ENCODE assay signal across 5 fruit fly cellular contexts in genomic region chr3R:24105312-24105902, dm6.
TF ChIP-seq lines count a peak whose summit lies in the region.

Gene Syx1A (minus strand): TSS chr3R:24105763.

- TF ChIP-seq CTCF in whole organism, embryonic (GFP tag; optimal IDR thresholded peaks at IDR 0.05; lab: Kevin White, UChicago): peak; percentile 44

TF ChIP-seq in whole organism, adult, 20 proteins besides CTCF, POLR2A, EP300 and RAD21 (continues in another document):
- peak; percentile 49 for TF ChIP-seq bab1 (GFP tag; optimal IDR thresholded peaks at IDR 0.05; lab: Kevin White, UChicago)
- no peak for TF ChIP-seq kay (GFP tag; lab: Kevin White, UChicago; ENCODE audit: borderline replicate concordance)
- no peak for TF ChIP-seq CG7045 (GFP tag; optimal IDR thresholded peaks at IDR 0.05; lab: Kevin White, UChicago)
- no peak for TF ChIP-seq CG7101 (tag; optimal IDR thresholded peaks at IDR 0.05; lab: Kevin White, UChicago)
- TF ChIP-seq CG11617 (GFP tag; optimal IDR thresholded peaks at IDR 0.05; lab: Kevin White, UChicago): peak; percentile 34
- TF ChIP-seq Mnt (GFP tag; optimal IDR thresholded peaks at IDR 0.05; lab: Kevin White, UChicago): peak; percentile 47
- peak; percentile 19 for TF ChIP-seq Hr96 (GFP tag; optimal IDR thresholded peaks at IDR 0.05; lab: Kevin White, UChicago)
- no peak for TF ChIP-seq toe (GFP tag; optimal IDR thresholded peaks at IDR 0.05; lab: Kevin White, UChicago)
- peak; percentile 28 for TF ChIP-seq CG14711 (tag; optimal IDR thresholded peaks at IDR 0.05; lab: Kevin White, UChicago)
- peak; percentile 33 for TF ChIP-seq CG33017 (tag; optimal IDR thresholded peaks at IDR 0.05; lab: Kevin White, UChicago)
- TF ChIP-seq tj (GFP tag; optimal IDR thresholded peaks at IDR 0.05; lab: Kevin White, UChicago): peak; percentile 64
- no peak for TF ChIP-seq CG12768 (GFP tag; optimal IDR thresholded peaks at IDR 0.05; lab: Kevin White, UChicago)
- no peak for TF ChIP-seq Clk (GFP tag; optimal IDR thresholded peaks at IDR 0.05; lab: Kevin White, UChicago)
- TF ChIP-seq cic (GFP tag; optimal IDR thresholded peaks at IDR 0.05; lab: Kevin White, UChicago): peak; percentile 52
- no peak for TF ChIP-seq cnc (optimal IDR thresholded peaks at IDR 0.05; lab: Kevin White, UChicago)
- TF ChIP-seq CG1620 (GFP tag; optimal IDR thresholded peaks at IDR 0.05; lab: Kevin White, UChicago): peak; percentile 34
- peak; percentile 3 for TF ChIP-seq CG5204 (GFP tag; optimal IDR thresholded peaks at IDR 0.05; lab: Kevin White, UChicago)
- peak; percentile 26 for TF ChIP-seq ovo (GFP tag; optimal IDR thresholded peaks at IDR 0.05; lab: Kevin White, UChicago)

TF ChIP-seq in whole organism, embryonic, 481 proteins besides CTCF, POLR2A, EP300 and RAD21 (continues in another document):
- TF ChIP-seq sens (GFP tag; lab: Kevin White, UChicago): peak; percentile 86
- peak; percentile 60 for TF ChIP-seq CG12659 (GFP tag; optimal IDR thresholded peaks at IDR 0.05; lab: Kevin White, UChicago)
- TF ChIP-seq CG2202 (tag; optimal IDR thresholded peaks at IDR 0.05; lab: Kevin White, UChicago): peak; percentile 11
- TF ChIP-seq Rfx (GFP tag; IDR thresholded peaks at IDR 0.05; lab: Robert Waterston, UW): no peak
- TF ChIP-seq cad (GFP tag; optimal IDR thresholded peaks at IDR 0.05; lab: Kevin White, UChicago): no peak
- no peak for TF ChIP-seq esg (GFP tag; conservative IDR thresholded peaks at IDR 0.05; lab: Robert Waterston, UW)
- TF ChIP-seq psq (GFP tag; optimal IDR thresholded peaks at IDR 0.05; lab: Kevin White, UChicago): peak; percentile 98
- TF ChIP-seq dysf (GFP tag; IDR thresholded peaks at IDR 0.05; lab: Robert Waterston, UW): no peak
- TF ChIP-seq Ravus (GFP tag; IDR thresholded peaks at IDR 0.05; lab: Robert Waterston, UW): no peak
- TF ChIP-seq CG1233 (GFP tag; optimal IDR thresholded peaks at IDR 0.05; lab: Kevin White, UChicago): peak; percentile 11
- no peak for TF ChIP-seq danr (GFP tag; IDR thresholded peaks at IDR 0.05; lab: Robert Waterston, UW)
- peak; percentile 48 for TF ChIP-seq BEAF-32 (GFP tag; optimal IDR thresholded peaks at IDR 0.05; lab: Kevin White, UChicago)
- peak; percentile 5 for TF ChIP-seq CG11504 (tag; optimal IDR thresholded peaks at IDR 0.05; lab: Kevin White, UChicago)
- peak; percentile 5 for TF ChIP-seq run (tag; optimal IDR thresholded peaks at IDR 0.05; lab: Kevin White, UChicago)
- TF ChIP-seq CrebB (tag; optimal IDR thresholded peaks at IDR 0.05; lab: Kevin White, UChicago): peak; percentile 61
- peak; percentile 67 for TF ChIP-seq Deaf1 (tag; optimal IDR thresholded peaks at IDR 0.05; lab: Kevin White, UChicago)
- peak; percentile 23 for TF ChIP-seq Nf-YB (GFP tag; optimal IDR thresholded peaks at IDR 0.05; lab: Kevin White, UChicago)
- TF ChIP-seq caup (GFP tag; optimal IDR thresholded peaks at IDR 0.05; lab: Kevin White, UChicago; ENCODE audit: severe bottlenecking): peak; percentile 28
- TF ChIP-seq dpn (GFP tag; optimal IDR thresholded peaks at IDR 0.05; lab: Kevin White, UChicago): peak in 1 of 2 experiments; percentile 6

TF ChIP-seq in whole organism, prepupa, 60 proteins besides CTCF, POLR2A, EP300 and RAD21 (continues in another document):
- peak; percentile 47 for TF ChIP-seq Sox14 (GFP tag; optimal IDR thresholded peaks at IDR 0.05; lab: Kevin White, UChicago)
- no peak for TF ChIP-seq Sox15 (GFP tag; optimal IDR thresholded peaks at IDR 0.05; lab: Kevin White, UChicago)
- peak; percentile 27 for TF ChIP-seq topi (GFP tag; optimal IDR thresholded peaks at IDR 0.05; lab: Kevin White, UChicago)
- TF ChIP-seq Hr38 (GFP tag; optimal IDR thresholded peaks at IDR 0.05; lab: Kevin White, UChicago): no peak
- TF ChIP-seq CG34406 (GFP tag; optimal IDR thresholded peaks at IDR 0.05; lab: Kevin White, UChicago): peak; percentile 37
- TF ChIP-seq dac (GFP tag; optimal IDR thresholded peaks at IDR 0.05; lab: Kevin White, UChicago): no peak
- peak; percentile 2 for TF ChIP-seq Sox102F (GFP tag; optimal IDR thresholded peaks at IDR 0.05; lab: Kevin White, UChicago)
- TF ChIP-seq esn (GFP tag; optimal IDR thresholded peaks at IDR 0.05; lab: Kevin White, UChicago): peak; percentile 39
- no peak for TF ChIP-seq CG8319 (GFP tag; optimal IDR thresholded peaks at IDR 0.05; lab: Kevin White, UChicago)
- peak; percentile 27 for TF ChIP-seq CG3919 (GFP tag; optimal IDR thresholded peaks at IDR 0.05; lab: Kevin White, UChicago)
- TF ChIP-seq achi (GFP tag; optimal IDR thresholded peaks at IDR 0.05; lab: Kevin White, UChicago): no peak
- TF ChIP-seq CG16779 (tag; optimal IDR thresholded peaks at IDR 0.05; lab: Kevin White, UChicago): peak; percentile 61
- no peak for TF ChIP-seq pdm3 (GFP tag; optimal IDR thresholded peaks at IDR 0.05; lab: Kevin White, UChicago)
- peak; percentile 8 for TF ChIP-seq Eip75B (GFP tag; optimal IDR thresholded peaks at IDR 0.05; lab: Kevin White, UChicago)
- TF ChIP-seq Hr39 (GFP tag; optimal IDR thresholded peaks at IDR 0.05; lab: Kevin White, UChicago): no peak
- no peak for TF ChIP-seq dsx (GFP tag; optimal IDR thresholded peaks at IDR 0.05; lab: Kevin White, UChicago; ENCODE audit: poor library complexity, severe bottlenecking)
- TF ChIP-seq CG6276 (GFP tag; optimal IDR thresholded peaks at IDR 0.05; lab: Kevin White, UChicago): peak; percentile 22
- TF ChIP-seq CG31627 (GFP tag; optimal IDR thresholded peaks at IDR 0.05; lab: Kevin White, UChicago): no peak
- TF ChIP-seq acj6 (GFP tag; optimal IDR thresholded peaks at IDR 0.05; lab: Kevin White, UChicago): no peak
- peak; percentile 89 for TF ChIP-seq fkh (GFP tag; optimal IDR thresholded peaks at IDR 0.05; lab: Kevin White, UChicago)

TF ChIP-seq in whole organism, pupa, 21 proteins besides CTCF, POLR2A, EP300 and RAD21:
- TF ChIP-seq CG9948 (tag; optimal IDR thresholded peaks at IDR 0.05; lab: Kevin White, UChicago) (no peak), EcR (GFP tag; optimal IDR thresholded peaks at IDR 0.05; lab: Kevin White, UChicago) (peak; percentile 15), CG12605 (GFP tag; IDR thresholded peaks at IDR 0.05; lab: Robert Waterston, UW) (no peak), fd96Ca (GFP tag; IDR thresholded peaks at IDR 0.05; lab: Robert Waterston, UW) (no peak), CG4496 (GFP tag; IDR thresholded peaks at IDR 0.05; lab: Robert Waterston, UW) (no peak), CG8301 (tag; optimal IDR thresholded peaks at IDR 0.05; lab: Kevin White, UChicago) (no peak), CG13204 (GFP tag; optimal IDR thresholded peaks at IDR 0.05; lab: Kevin White, UChicago) (no peak), D1 (tag; optimal IDR thresholded peaks at IDR 0.05; lab: Kevin White, UChicago) (peak; percentile 75), CG17806 (tag; optimal IDR thresholded peaks at IDR 0.05; lab: Kevin White, UChicago) (no peak), CG10348 (GFP tag; IDR thresholded peaks at IDR 0.05; lab: Robert Waterston, UW) (no peak), CG32121 (GFP tag; IDR thresholded peaks at IDR 0.05; lab: Robert Waterston, UW) (no peak), Pif1A (GFP tag; optimal IDR thresholded peaks at IDR 0.05; lab: Kevin White, UChicago) (no peak), CG15710 (tag; optimal IDR thresholded peaks at IDR 0.05; lab: Kevin White, UChicago) (no peak), rn (GFP tag; IDR thresholded peaks at IDR 0.05; lab: Robert Waterston, UW) (no peak), Snoo (tag; optimal IDR thresholded peaks at IDR 0.05; lab: Kevin White, UChicago) (peak; percentile 22), CG8159 (tag; optimal IDR thresholded peaks at IDR 0.05; lab: Kevin White, UChicago) (peak; percentile 12), Ets98B (GFP tag; IDR thresholded peaks at IDR 0.05; lab: Robert Waterston, UW) (no peak), CG14655 (GFP tag; optimal IDR thresholded peaks at IDR 0.05; lab: Kevin White, UChicago) (no peak), CG34367 (tag; optimal IDR thresholded peaks at IDR 0.05; lab: Kevin White, UChicago) (peak; percentile 10), Pif1B (GFP tag; optimal IDR thresholded peaks at IDR 0.05; lab: Kevin White, UChicago) (no peak), gl (tag; optimal IDR thresholded peaks at IDR 0.05; lab: Kevin White, UChicago) (no peak)

TF ChIP-seq in whole organism, wandering third instar larva, 38 proteins besides CTCF, POLR2A, EP300 and RAD21:
- TF ChIP-seq lola (GFP tag; optimal IDR thresholded peaks at IDR 0.05; lab: Kevin White, UChicago): peak; percentile 46
- TF ChIP-seq psq (GFP tag; optimal IDR thresholded peaks at IDR 0.05; lab: Kevin White, UChicago): peak; percentile 100
- TF ChIP-seq br (GFP tag; optimal IDR thresholded peaks at IDR 0.05; lab: Kevin White, UChicago): peak; percentile 35
- TF ChIP-seq sv (GFP tag; optimal IDR thresholded peaks at IDR 0.05; lab: Kevin White, UChicago): no peak
- peak; percentile 23 for TF ChIP-seq HLH106 (tag; optimal IDR thresholded peaks at IDR 0.05; lab: Kevin White, UChicago)
- peak; percentile 24 for TF ChIP-seq fru (GFP tag; optimal IDR thresholded peaks at IDR 0.05; lab: Kevin White, UChicago)
- TF ChIP-seq CG32264 (GFP tag; optimal IDR thresholded peaks at IDR 0.05; lab: Kevin White, UChicago): no peak
- peak; percentile 6 for TF ChIP-seq woc (GFP tag; optimal IDR thresholded peaks at IDR 0.05; lab: Kevin White, UChicago)
- TF ChIP-seq Dif (GFP tag; optimal IDR thresholded peaks at IDR 0.05; lab: Kevin White, UChicago; ENCODE audit: partially characterized antibody): no peak
- TF ChIP-seq sage (GFP tag; optimal IDR thresholded peaks at IDR 0.05; lab: Kevin White, UChicago): no peak
- TF ChIP-seq Myc (optimal IDR thresholded peaks at IDR 0.05; lab: Kevin White, UChicago): no peak
- peak; percentile 26 for TF ChIP-seq h (GFP tag; optimal IDR thresholded peaks at IDR 0.05; lab: Kevin White, UChicago)
- TF ChIP-seq Sp1 (GFP tag; optimal IDR thresholded peaks at IDR 0.05; lab: Kevin White, UChicago): peak; percentile 17
- TF ChIP-seq usp (GFP tag; optimal IDR thresholded peaks at IDR 0.05; lab: Kevin White, UChicago): no peak
- no peak for TF ChIP-seq Rel (GFP tag; optimal IDR thresholded peaks at IDR 0.05; lab: Kevin White, UChicago)
- peak; percentile 68 for TF ChIP-seq Rel (tag; optimal IDR thresholded peaks at IDR 0.05; lab: Kevin White, UChicago)
- no peak for TF ChIP-seq N (GFP tag; optimal IDR thresholded peaks at IDR 0.05; lab: Kevin White, UChicago)
- TF ChIP-seq Hr78 (GFP tag; optimal IDR thresholded peaks at IDR 0.05; lab: Kevin White, UChicago): no peak
- TF ChIP-seq Dfd (GFP tag; optimal IDR thresholded peaks at IDR 0.05; lab: Kevin White, UChicago): no peak
- TF ChIP-seq GATAd (GFP tag; optimal IDR thresholded peaks at IDR 0.05; lab: Kevin White, UChicago): no peak
- no peak for TF ChIP-seq jim (GFP tag; optimal IDR thresholded peaks at IDR 0.05; lab: Kevin White, UChicago)
- TF ChIP-seq dl (GFP tag; optimal IDR thresholded peaks at IDR 0.05; lab: Kevin White, UChicago; ENCODE audit: insufficient read depth in 1 of 2, partially characterized antibody in 2 of 2): no peak
- TF ChIP-seq Hnf4 (GFP tag; optimal IDR thresholded peaks at IDR 0.05; lab: Kevin White, UChicago): peak; percentile 7
- peak in 1 of 2 experiments; percentile 13 for TF ChIP-seq foxo (GFP tag; optimal IDR thresholded peaks at IDR 0.05; lab: Kevin White, UChicago)
- TF ChIP-seq Mio (GFP tag; optimal IDR thresholded peaks at IDR 0.05; lab: Kevin White, UChicago): no peak
- no peak for TF ChIP-seq rgr (GFP tag; optimal IDR thresholded peaks at IDR 0.05; lab: Kevin White, UChicago)
